Worm (Caenorhabditis elegans) whole organism, L4/young adult: ENCODE measurements around the gene pycr-4.

ENCODE experiments used
- W03F9.2 ChIP-seq: fragments of 150-350 bp; optimal IDR thresholded peaks from 2 replicates; lab custom pipeline; 2014; ENCODE audit warnings: missing biosample characterization, missing genetic modification characterization
- dao-5 ChIP-seq: sonication (generic microtip); optimal IDR thresholded peaks from 2 replicates; lab custom pipeline; 2016; ENCODE audit warnings: missing genotype, missing genetic modification characterization, moderate library complexity, missing compliant biosample characterization

DNA sequence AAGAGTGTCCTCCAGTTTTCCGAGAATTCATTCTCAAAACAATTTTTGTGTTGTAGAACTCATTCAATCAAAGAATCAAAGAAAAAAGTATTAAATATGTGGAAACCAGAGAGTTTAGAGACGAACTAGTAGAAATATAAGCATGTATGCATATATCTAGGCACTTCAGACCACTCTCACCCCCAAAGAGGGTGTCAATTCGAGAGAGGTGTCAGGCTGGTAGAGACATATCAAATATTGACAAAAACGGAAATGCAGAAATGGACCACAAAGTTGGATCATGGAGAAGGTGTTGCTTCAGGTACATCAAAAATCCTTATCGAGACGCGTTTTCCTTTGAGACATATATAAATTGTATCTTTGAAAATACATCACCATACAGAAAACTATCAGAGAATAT lies 46.6 kb upstream of the pycr-4 start:
- no peak for TF ChIP-seq W03F9.2 (tag; lab: Kevin White, UChicago)
- no peak for TF ChIP-seq dao-5 (tag; lab: Kevin White, UChicago)
